Fruit fly (Drosophila melanogaster) whole organism: ENCODE measurements around the gene cerv.

Source experiments
- EcR ChIP-seq, 2 experiments: fragments of >200 bp; optimal IDR thresholded peaks; 2 replicates each; lab custom pipeline; 2017; ENCODE audit warnings: missing biosample characterization in 2 of 2, missing genetic modification characterization in 2 of 2, missing genetic modification reagents in 2 of 2
- pan ChIP-seq: fragments of >200 bp; optimal IDR thresholded peaks from 2 replicates; lab custom pipeline; 2017
- psq ChIP-seq: fragments of >200 bp; optimal IDR thresholded peaks from 2 replicates; lab custom pipeline; 2017

- TF ChIP-seq EcR (GFP tag; optimal IDR thresholded peaks at IDR 0.05; lab: Kevin White, UChicago) (no peak), pan (lab: Kevin White, UChicago) (no peak), psq (lab: Kevin White, UChicago) (no peak)
Observed at dm6 chrX:15532062-15532461, 45.9 kb downstream of the cerv start.
